Worm (Caenorhabditis elegans) whole organism, L3 larva: ENCODE results near the gene kqt-1.

Experiments
- R02D3.7 ChIP-seq: fragments of 150-350 bp; optimal IDR thresholded peaks from 2 replicates; lab custom pipeline; 2014; ENCODE audit warnings: missing biosample characterization, missing genetic modification characterization
- ZK546.5 ChIP-seq: sonication (generic microtip); optimal IDR thresholded peaks from 2 replicates; lab custom pipeline; 2017; ENCODE audit warnings: missing biosample characterization, missing genetic modification characterization
- elt-3 ChIP-seq, 3 experiments: fragments of 150-350 bp in 1 of 3; sonication (generic microtip) in 2 of 3; optimal IDR thresholded peaks; 2 replicates in 2 of 3; 4 replicates in 1 of 3; lab custom pipeline; 2014 to 2017; ENCODE audit warnings: missing biosample characterization in 3 of 3, missing genetic modification characterization in 3 of 3
- fos-1 ChIP-seq: fragments of 150-350 bp; optimal IDR thresholded peaks from 2 replicates; lab custom pipeline; 2014; ENCODE audit warnings: missing biosample characterization, missing genetic modification characterization
- mdl-1 ChIP-seq: fragments of 150-350 bp; optimal IDR thresholded peaks from 2 replicates; lab custom pipeline; 2014; ENCODE audit warnings: missing biosample characterization, missing genetic modification characterization
- nhr-11 ChIP-seq: fragments of 150-350 bp; optimal IDR thresholded peaks from 2 replicates; lab custom pipeline; 2014; ENCODE audit warnings: missing biosample characterization, missing genetic modification characterization
- nhr-67 ChIP-seq: fragments of 150-350 bp; optimal IDR thresholded peaks from 2 replicates; lab custom pipeline; 2014; ENCODE audit warnings: missing biosample characterization, missing genetic modification characterization
- nhr-76 ChIP-seq: fragments of 150-350 bp; sonication (generic microtip); optimal IDR thresholded peaks from 5 replicates; lab custom pipeline; 2014; ENCODE audit warnings: missing biosample characterization, missing genetic modification characterization
- nhr-77 ChIP-seq: fragments of 150-350 bp; optimal IDR thresholded peaks from 2 replicates; lab custom pipeline; 2014; ENCODE audit warnings: missing biosample characterization, missing genetic modification characterization
- pha-4 ChIP-seq: fragments of 150-350 bp; optimal IDR thresholded peaks from 2 replicates; lab custom pipeline; 2014; ENCODE audit warnings: missing biosample characterization, missing genetic modification reagents, missing genetic modification characterization
- snpc-4 ChIP-seq: fragments of 150-350 bp; optimal IDR thresholded peaks from 2 replicates; lab custom pipeline; 2014; ENCODE audit warnings: missing biosample characterization, missing genetic modification characterization
- unc-62 ChIP-seq: fragments of 150-350 bp; sonication (generic microtip); optimal IDR thresholded peaks from 4 replicates; lab custom pipeline; 2014; ENCODE audit warnings: missing biosample characterization, missing genetic modification reagents, missing genetic modification characterization

DNA sequence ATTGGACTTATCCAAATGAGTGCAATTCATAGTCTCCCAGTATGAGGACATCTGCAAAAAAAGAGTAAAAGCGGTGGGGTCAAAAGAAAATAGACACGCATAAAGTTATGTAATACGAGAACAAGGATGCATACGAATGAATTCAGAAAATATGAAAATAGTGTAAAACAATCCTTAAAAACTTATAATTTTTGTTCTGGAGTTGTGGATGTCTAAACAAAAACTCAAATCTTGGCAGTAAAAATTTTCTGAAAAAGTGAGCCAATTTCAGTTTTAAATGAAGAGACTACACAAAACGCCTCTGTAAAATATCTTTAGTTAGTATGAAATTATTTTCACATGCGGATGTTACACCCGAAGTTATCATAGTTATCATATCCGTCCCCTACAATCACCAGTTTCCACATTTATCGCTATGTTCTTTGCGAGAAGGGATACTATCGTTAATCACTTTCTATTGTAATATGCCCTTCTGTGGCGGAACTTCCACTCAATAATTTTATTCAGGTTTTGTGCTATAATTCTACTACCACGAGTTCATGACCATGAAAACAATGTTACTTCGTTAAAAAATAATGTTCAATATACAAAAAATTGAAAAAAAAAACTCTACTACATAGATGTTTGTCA lies 21.9 kb downstream of the kqt-1 start, which contains the start of gene nhr-120:
- TF ChIP-seq nhr-76 (tag; lab: Kevin White, UChicago) (no peak), snpc-4 (tag; lab: Kevin White, UChicago) (no peak), pha-4 (no peak), fos-1 (tag; lab: Kevin White, UChicago) (no peak), elt-3 (tag; optimal IDR thresholded peaks at IDR 0.05; lab: Kevin White, UChicago) (no peak), nhr-11 (tag; lab: Kevin White, UChicago) (no peak), R02D3.7 (no peak), ZK546.5 (tag; lab: Kevin White, UChicago) (no peak), nhr-77 (tag; lab: Kevin White, UChicago) (no peak), nhr-67 (tag; lab: Kevin White, UChicago) (no peak), mdl-1 (tag; lab: Kevin White, UChicago) (no peak), unc-62 (GFP tag; lab: Kevin White, UChicago) (no peak)
